Worm (Caenorhabditis elegans) whole organism, L1 larva: ENCODE data around the gene C14E2.7.

Experiments
- ces-1 ChIP-seq: fragments of 150-350 bp; optimal IDR thresholded peaks from 2 replicates; lab custom pipeline; 2014; ENCODE audit warnings: missing biosample characterization, missing genetic modification reagents, missing genetic modification characterization
- nhr-12 ChIP-seq: sonication (generic microtip); optimal IDR thresholded peaks from 2 replicates; lab custom pipeline; 2017; ENCODE audit warnings: missing biosample characterization, missing genetic modification characterization

DNA sequence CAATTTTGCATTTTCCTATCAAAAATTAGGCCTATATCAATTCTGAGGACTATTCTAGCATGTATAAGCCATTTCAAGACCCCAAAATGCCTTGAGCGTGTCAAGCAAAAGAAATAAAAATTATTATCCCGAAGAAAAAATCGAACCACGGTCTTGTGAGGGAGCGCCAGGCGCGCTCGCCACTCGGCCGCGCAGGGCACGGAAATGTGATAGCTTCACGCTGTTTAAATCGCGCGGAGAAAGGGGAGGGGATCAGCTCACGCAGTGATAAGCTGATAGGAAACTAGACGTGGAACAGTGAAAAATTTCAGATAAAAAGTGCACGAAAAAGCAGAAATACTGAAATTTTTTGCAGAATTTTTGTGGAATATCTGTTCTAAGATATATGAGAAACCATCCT is 21.5 kb downstream of the C14E2.7 start:
- TF ChIP-seq nhr-12 (tag; lab: Kevin White, UChicago) (no peak), ces-1 (GFP tag; lab: Kevin White, UChicago) (no peak)
